Worm (Caenorhabditis elegans) whole organism, mixed stage, embryonic: ENCODE results near the gene usp-14.

ENCODE experiments used
- M03D4.4 ChIP-seq: sonication (generic microtip); optimal IDR thresholded peaks from 2 replicates; lab custom pipeline; 2017; ENCODE audit warnings: mild to moderate bottlenecking, missing genetic modification characterization, missing compliant biosample characterization
- ceh-43 ChIP-seq: fragments of 200-800 bp; sonication (Bioruptor generic); optimal IDR thresholded peaks from 2 replicates; lab custom pipeline; 2018; ENCODE audit warnings: mild to moderate bottlenecking, missing genetic modification characterization, moderate library complexity, missing compliant biosample characterization
- drap-1 ChIP-seq: fragments of 200-800 bp; sonication (Bioruptor generic); optimal IDR thresholded peaks from 3 replicates; lab custom pipeline; 2018; ENCODE audit warnings: mild to moderate bottlenecking, missing genetic modification characterization, missing compliant biosample characterization
- elt-3 ChIP-seq: fragments of 150-350 bp; optimal IDR thresholded peaks from 2 replicates; lab custom pipeline; 2014; ENCODE audit warnings: missing biosample characterization, missing genetic modification characterization
- lin-32 ChIP-seq: fragments of 200-800 bp; sonication (Bioruptor generic); optimal IDR thresholded peaks from 2 replicates; lab custom pipeline; 2018; ENCODE audit warnings: mild to moderate bottlenecking, missing genetic modification characterization, missing compliant biosample characterization
- lsy-2 ChIP-seq: fragments of 150-350 bp; optimal IDR thresholded peaks from 2 replicates; lab custom pipeline; 2014; ENCODE audit warnings: missing biosample characterization, missing genetic modification characterization
- nhr-12 ChIP-seq: fragments of 150-350 bp; optimal IDR thresholded peaks from 2 replicates; lab custom pipeline; 2014; ENCODE audit warnings: missing biosample characterization, missing genetic modification characterization
- nhr-237 ChIP-seq: fragments of 150-350 bp; optimal IDR thresholded peaks from 2 replicates; lab custom pipeline; 2014; ENCODE audit warnings: missing biosample characterization, missing genetic modification characterization
- snpc-4 ChIP-seq: fragments of 150-350 bp; optimal IDR thresholded peaks from 2 replicates; lab custom pipeline; 2014; ENCODE audit warnings: missing biosample characterization, missing genetic modification characterization
- sptf-1 ChIP-seq: sonication (generic microtip); optimal IDR thresholded peaks from 2 replicates; lab custom pipeline; 2017; ENCODE audit warnings: mild to moderate bottlenecking, missing genetic modification characterization, moderate library complexity, missing compliant biosample characterization
- unc-62 ChIP-seq: fragments of 150-350 bp; optimal IDR thresholded peaks from 2 replicates; lab custom pipeline; 2014; ENCODE audit warnings: missing biosample characterization, missing genetic modification reagents, missing genetic modification characterization
- ztf-11 ChIP-seq: fragments of 150-350 bp; optimal IDR thresholded peaks from 2 replicates; lab custom pipeline; 2014; ENCODE audit warnings: missing biosample characterization, missing genetic modification characterization

ce11 chrII:14494014-14494413, 5.5 kb upstream of the usp-14 start:
- TF ChIP-seq ztf-11 (tag; lab: Kevin White, UChicago) (no peak), drap-1 (GFP tag; lab: Kevin White, UChicago) (no peak), M03D4.4 (tag; lab: Kevin White, UChicago) (no peak), unc-62 (GFP tag; lab: Kevin White, UChicago) (no peak), lin-32 (GFP tag; lab: Kevin White, UChicago) (no peak), lsy-2 (tag; lab: Kevin White, UChicago) (no peak), snpc-4 (tag; lab: Kevin White, UChicago) (no peak), sptf-1 (tag; lab: Kevin White, UChicago) (no peak), ceh-43 (GFP tag; lab: Kevin White, UChicago) (no peak), nhr-237 (tag; lab: Kevin White, UChicago) (no peak), elt-3 (tag; lab: Kevin White, UChicago) (no peak), nhr-12 (tag; lab: Kevin White, UChicago) (no peak)
